Worm (Caenorhabditis elegans) whole organism, midembryonic: Measurements from ENCODE around the gene C44C10.11.

ENCODE experiments used
- T22C8.4 ChIP-seq: fragments of 200-800 bp; sonication (Bioruptor generic); IDR thresholded peaks from 2 replicates; pipeline ENCODE4 v1.3.6; 2022; ENCODE audit warnings: missing genetic modification characterization, missing compliant biosample characterization
- flt-1 ChIP-seq: fragments of 200-800 bp; sonication (Bioruptor generic); IDR thresholded peaks from 2 replicates; pipeline ENCODE4 v1.3.6; 2022; ENCODE audit warnings: missing genetic modification characterization, missing compliant biosample characterization
- klf-2 ChIP-seq: fragments of 200-800 bp; sonication (Bioruptor generic); conservative IDR thresholded peaks from 2 replicates; pipeline ENCODE4 v1.3.6; 2022; ENCODE audit warnings: missing genetic modification reagents, missing genetic modification characterization, missing compliant biosample characterization
- ref-1 ChIP-seq: fragments of 200-800 bp; sonication (Bioruptor generic); conservative IDR thresholded peaks from 2 replicates; pipeline ENCODE4 v1.3.6; 2022; ENCODE audit warnings: missing genetic modification reagents, missing genetic modification characterization, missing compliant biosample characterization
- tab-1 ChIP-seq: fragments of 200-800 bp; sonication (Bioruptor generic); IDR thresholded peaks from 2 replicates; pipeline ENCODE4 v1.3.6; 2022; ENCODE audit warnings: missing genetic modification characterization, missing compliant biosample characterization
- ztf-23 ChIP-seq: fragments of 200-800 bp; sonication (Bioruptor generic); IDR thresholded peaks from 2 replicates; pipeline ENCODE4 v1.3.6; 2022; ENCODE audit warnings: missing genetic modification reagents, missing genetic modification characterization, missing compliant biosample characterization
- ztf-29 ChIP-seq: fragments of 200-800 bp; sonication (Bioruptor generic); IDR thresholded peaks from 2 replicates; pipeline ENCODE4 v1.3.6; 2022; ENCODE audit warnings: missing genetic modification reagents, missing genetic modification characterization, missing compliant biosample characterization

- TF ChIP-seq flt-1 (GFP tag; lab: Robert Waterston, UW), result peak; percentile 96
- peak; percentile 85 for TF ChIP-seq T22C8.4 (GFP tag; lab: Robert Waterston, UW)
- TF ChIP-seq klf-2, result peak; percentile 83
- TF ChIP-seq ztf-23 (GFP tag; lab: Robert Waterston, UW), result peak; percentile 88
- TF ChIP-seq ref-1 (GFP tag; lab: Robert Waterston, UW), result peak; percentile 79
- peak; percentile 90 for TF ChIP-seq ztf-29 (GFP tag; lab: Robert Waterston, UW)
- peak; percentile 92 for TF ChIP-seq tab-1 (GFP tag; lab: Robert Waterston, UW)
Observed at ce11 chrX:11757666-11758065, 47.5 kb upstream of the C44C10.11 start.
